Fruit fly (Drosophila melanogaster) whole organism, prepupa: ENCODE results near the gene CG32024.

Experiments
- Blimp-1 ChIP-seq: fragments of 200-800 bp; sonication (Bioruptor generic); optimal IDR thresholded peaks from 3 replicates; lab custom pipeline; 2017; ENCODE audit warnings: missing biosample characterization, missing genetic modification characterization, mild to moderate bottlenecking, moderate library complexity, missing genetic modification reagents
- CG10669 ChIP-seq: fragments of 200-800 bp; sonication (Bioruptor generic); optimal IDR thresholded peaks from 3 replicates; lab custom pipeline; 2018; ENCODE audit warnings: missing biosample characterization, mild to moderate bottlenecking, missing genetic modification characterization, moderate library complexity
- CG11762 ChIP-seq: fragments of 200-800 bp; sonication (Bioruptor generic); optimal IDR thresholded peaks from 3 replicates; lab custom pipeline; 2016; ENCODE audit warnings: missing biosample characterization, missing genetic modification characterization; ENCODE audit not compliant: insufficient read depth
- CG11902 ChIP-seq: fragments of 200-800 bp; sonication (Bioruptor generic); optimal IDR thresholded peaks from 3 replicates; lab custom pipeline; 2016; ENCODE audit warnings: missing biosample characterization, missing genetic modification characterization
- CG15336 ChIP-seq: fragments of 200-800 bp; sonication (Bioruptor generic); IDR thresholded peaks from 2 replicates; pipeline ENCODE4 v1.3.6; 2022; ENCODE audit warnings: missing biosample characterization, missing genetic modification characterization
- CG1621 ChIP-seq: fragments of 200-800 bp; sonication (Bioruptor generic); optimal IDR thresholded peaks from 3 replicates; lab custom pipeline; 2018; ENCODE audit warnings: missing biosample characterization, mild to moderate bottlenecking, missing genetic modification characterization
- CG16779 ChIP-seq: fragments of 200-800 bp; sonication (Bioruptor generic); optimal IDR thresholded peaks from 3 replicates; lab custom pipeline; 2017; ENCODE audit warnings: missing biosample characterization, mild to moderate bottlenecking, missing genetic modification characterization
- CG3032 ChIP-seq: fragments of 200-800 bp; optimal IDR thresholded peaks from 2 replicates; lab custom pipeline; 2019; ENCODE audit warnings: missing biosample characterization, mild to moderate bottlenecking, missing genetic modification characterization, moderate library complexity
- CG31627 ChIP-seq: fragments of 200-800 bp; sonication (Bioruptor generic); optimal IDR thresholded peaks from 3 replicates; lab custom pipeline; 2016; ENCODE audit warnings: missing biosample characterization, missing genetic modification characterization
- CG34406 ChIP-seq: fragments of 200-800 bp; sonication (Bioruptor generic); optimal IDR thresholded peaks from 3 replicates; lab custom pipeline; 2016; ENCODE audit warnings: missing biosample characterization, missing genetic modification characterization
- CG6163 ChIP-seq: fragments of 200-800 bp; sonication (Bioruptor generic); IDR thresholded peaks from 3 replicates; pipeline ENCODE4 v1.3.6; 2022; ENCODE audit warnings: missing biosample characterization, missing genetic modification characterization
- CG6792 ChIP-seq: fragments of 200-800 bp; sonication (Bioruptor generic); optimal IDR thresholded peaks from 3 replicates; lab custom pipeline; 2016; ENCODE audit warnings: missing biosample characterization, missing genetic modification characterization
- CG6808 ChIP-seq: fragments of 200-800 bp; sonication (Bioruptor generic); optimal IDR thresholded peaks from 3 replicates; lab custom pipeline; 2017; ENCODE audit warnings: missing biosample characterization, missing genetic modification characterization, mild to moderate bottlenecking, moderate library complexity, missing genetic modification reagents
- CG6854 ChIP-seq: fragments of 200-800 bp; sonication (Bioruptor generic); optimal IDR thresholded peaks from 2 replicates; lab custom pipeline; 2017; ENCODE audit warnings: missing biosample characterization, mild to moderate bottlenecking, missing genetic modification characterization
- CG7368 ChIP-seq: fragments of 200-800 bp; sonication (Bioruptor generic); optimal IDR thresholded peaks from 3 replicates; lab custom pipeline; 2016; ENCODE audit warnings: missing biosample characterization, missing genetic modification characterization
- CG8632 ChIP-seq: fragments of 200-800 bp; sonication (Bioruptor generic); optimal IDR thresholded peaks from 3 replicates; lab custom pipeline; 2016; ENCODE audit warnings: missing biosample characterization, missing genetic modification characterization
- Eip78C ChIP-seq: fragments of 200-800 bp; sonication (Bioruptor generic); peaks from one replicate; lab custom pipeline; 2016; ENCODE audit warnings: missing biosample characterization, missing genetic modification characterization
- Ets96B ChIP-seq: fragments of 200-800 bp; optimal IDR thresholded peaks from 2 replicates; lab custom pipeline; 2019; ENCODE audit warnings: missing biosample characterization, mild to moderate bottlenecking, missing genetic modification characterization, moderate library complexity
- Hr38 ChIP-seq: sonication (Bioruptor generic); optimal IDR thresholded peaks from 2 replicates; lab custom pipeline; 2016; ENCODE audit warnings: missing biosample characterization, missing genetic modification characterization
- Hr39 ChIP-seq: fragments of 200-800 bp; sonication (Bioruptor generic); optimal IDR thresholded peaks from 2 replicates; lab custom pipeline; 2016; ENCODE audit warnings: missing biosample characterization, missing genetic modification characterization
- Lpt ChIP-seq: fragments of 200-800 bp; sonication (Bioruptor generic); optimal IDR thresholded peaks from 3 replicates; lab custom pipeline; 2016; ENCODE audit warnings: missing biosample characterization, missing genetic modification characterization
- Met ChIP-seq: fragments of 200-800 bp; sonication (Bioruptor generic); optimal IDR thresholded peaks from 3 replicates; lab custom pipeline; 2016; ENCODE audit warnings: missing biosample characterization, missing genetic modification characterization
- Smox ChIP-seq: fragments of 200-800 bp; sonication (Bioruptor generic); optimal IDR thresholded peaks from 3 replicates; lab custom pipeline; 2016; ENCODE audit warnings: missing biosample characterization, missing genetic modification characterization
- Sox102F ChIP-seq: fragments of 200-800 bp; sonication (Bioruptor generic); optimal IDR thresholded peaks from 2 replicates; lab custom pipeline; 2016; ENCODE audit warnings: missing biosample characterization, mild to moderate bottlenecking, missing genetic modification characterization
- Sox14 ChIP-seq: fragments of 200-800 bp; sonication (Bioruptor generic); optimal IDR thresholded peaks from 3 replicates; lab custom pipeline; 2016; ENCODE audit warnings: missing biosample characterization, missing genetic modification characterization
- acj6 ChIP-seq: fragments of 200-800 bp; sonication (Bioruptor generic); optimal IDR thresholded peaks from 3 replicates; lab custom pipeline; 2016; ENCODE audit warnings: missing biosample characterization, missing genetic modification characterization
- dac ChIP-seq: fragments of 200-800 bp; sonication (Bioruptor generic); optimal IDR thresholded peaks from 2 replicates; lab custom pipeline; 2017; ENCODE audit warnings: missing biosample characterization, mild to moderate bottlenecking, missing genetic modification characterization
- dsx ChIP-seq: fragments of 200-800 bp; optimal IDR thresholded peaks from 3 replicates; lab custom pipeline; 2019; ENCODE audit warnings: missing biosample characterization, mild to moderate bottlenecking, missing genetic modification characterization, moderate library complexity; ENCODE audit not compliant: poor library complexity, severe bottlenecking
- eg ChIP-seq: fragments of 200-800 bp; sonication (Bioruptor generic); IDR thresholded peaks from 3 replicates; pipeline ENCODE4 v1.3.6; 2022; ENCODE audit warnings: missing biosample characterization, missing genetic modification characterization
- esn ChIP-seq: fragments of 200-800 bp; sonication (Bioruptor generic); optimal IDR thresholded peaks from 2 replicates; lab custom pipeline; 2016; ENCODE audit warnings: missing biosample characterization, mild to moderate bottlenecking, missing genetic modification characterization, moderate library complexity
- fd85E ChIP-seq: fragments of 200-800 bp; sonication (Bioruptor generic); optimal IDR thresholded peaks from 3 replicates; lab custom pipeline; 2016; ENCODE audit warnings: missing biosample characterization, missing genetic modification characterization
- fkh ChIP-seq: fragments of 200-800 bp; sonication (Bioruptor generic); optimal IDR thresholded peaks from 3 replicates; lab custom pipeline; 2017; ENCODE audit warnings: missing biosample characterization, mild to moderate bottlenecking, missing genetic modification characterization, moderate library complexity
- pdm3 ChIP-seq: fragments of 200-800 bp; sonication (Bioruptor generic); optimal IDR thresholded peaks from 3 replicates; lab custom pipeline; 2016; ENCODE audit warnings: missing biosample characterization, missing genetic modification characterization
- salr ChIP-seq, 2 experiments: fragments of 200-800 bp; sonication (Bioruptor generic); optimal IDR thresholded peaks; 3 replicates each; lab custom pipeline; 2016 to 2018; ENCODE audit warnings: missing biosample characterization in 2 of 2, missing genetic modification characterization in 2 of 2, mild to moderate bottlenecking in 1 of 2
- spab ChIP-seq: fragments of 200-800 bp; sonication (Bioruptor generic); optimal IDR thresholded peaks from 2 replicates; lab custom pipeline; 2017; ENCODE audit warnings: missing biosample characterization, mild to moderate bottlenecking, missing genetic modification characterization, missing genetic modification reagents
- ss ChIP-seq, 2 experiments: fragments of 200-800 bp; sonication (Bioruptor generic); optimal IDR thresholded peaks; 2 replicates in 1 of 2; 3 replicates in 1 of 2; lab custom pipeline; 2017 to 2018; ENCODE audit warnings: mild to moderate bottlenecking in 2 of 2, missing biosample characterization in 2 of 2, missing genetic modification characterization in 2 of 2, moderate library complexity in 1 of 2
- svp ChIP-seq: fragments of 200-800 bp; sonication (Bioruptor generic); peaks from one replicate; lab custom pipeline; 2016; ENCODE audit warnings: missing biosample characterization, missing genetic modification characterization
- vri ChIP-seq: fragments of 200-800 bp; sonication (Bioruptor generic); optimal IDR thresholded peaks from 3 replicates; lab custom pipeline; 2016; ENCODE audit warnings: missing biosample characterization, mild to moderate bottlenecking, missing genetic modification characterization

Gene CG32024

dm6 chr3L:8841757-8842156 is 34.4 kb downstream of the CG32024 start (continued):
- no peak for TF ChIP-seq CG16779
- no peak for TF ChIP-seq Hr38 (GFP tag; lab: Kevin White, UChicago)
- TF ChIP-seq CG34406: peak; percentile 52
- TF ChIP-seq dsx (GFP tag; lab: Kevin White, UChicago): peak; percentile 25
- peak; percentile 71 for TF ChIP-seq Sox102F (GFP tag; lab: Kevin White, UChicago)
- TF ChIP-seq Hr39 (GFP tag; lab: Kevin White, UChicago): peak; percentile 66
- TF ChIP-seq CG6792 (GFP tag; lab: Kevin White, UChicago): peak; percentile 42
- peak in 1 of 2 experiments; percentile 25 for TF ChIP-seq salr (GFP tag; optimal IDR thresholded peaks at IDR 0.05; lab: Kevin White, UChicago)
- TF ChIP-seq CG6163 (GFP tag; lab: Robert Waterston, UW): peak; percentile 64; the same call in 2 of the 3 replicates
- TF ChIP-seq dac (GFP tag; lab: Kevin White, UChicago): no peak
- peak; percentile 17 for TF ChIP-seq CG8632 (GFP tag; lab: Kevin White, UChicago)
- TF ChIP-seq Smox (GFP tag; lab: Kevin White, UChicago): peak; percentile 56
- TF ChIP-seq pdm3 (GFP tag; lab: Kevin White, UChicago): peak; percentile 55
- peak; percentile 68 for TF ChIP-seq CG31627 (GFP tag; lab: Kevin White, UChicago)
- peak; percentile 22 for TF ChIP-seq CG11762 (GFP tag; lab: Kevin White, UChicago)
- TF ChIP-seq CG15336 (GFP tag; lab: Robert Waterston, UW): no peak
- TF ChIP-seq Blimp-1: no peak
- no peak for TF ChIP-seq ss (GFP tag; optimal IDR thresholded peaks at IDR 0.05; lab: Kevin White, UChicago)
- TF ChIP-seq CG6854: no peak
- TF ChIP-seq Lpt (GFP tag; lab: Kevin White, UChicago): no peak
- peak; percentile 18 for TF ChIP-seq vri (GFP tag; lab: Kevin White, UChicago)
- no peak for TF ChIP-seq CG7368 (GFP tag; lab: Kevin White, UChicago)
- TF ChIP-seq Ets96B (tag; lab: Kevin White, UChicago): peak; percentile 65
- TF ChIP-seq CG1621 (tag; lab: Kevin White, UChicago): peak; percentile 5
- TF ChIP-seq CG6808 (GFP tag; lab: Kevin White, UChicago): peak; percentile 35
- TF ChIP-seq CG10669 (GFP tag; lab: Kevin White, UChicago): peak; percentile 59
- TF ChIP-seq esn: peak; percentile 68
- peak; percentile 66 for TF ChIP-seq Met (GFP tag; lab: Kevin White, UChicago)
- TF ChIP-seq fd85E: no peak
- no peak for TF ChIP-seq fkh
- peak; percentile 57 for TF ChIP-seq Sox14
- peak; percentile 51 for TF ChIP-seq CG3032 (tag; lab: Kevin White, UChicago)
- TF ChIP-seq, all 60 proteins: peak for 44

- TF ChIP-seq CG15336 (GFP tag; lab: Robert Waterston, UW): no peak
- TF ChIP-seq salr (GFP tag; optimal IDR thresholded peaks at IDR 0.05; lab: Kevin White, UChicago): no peak
- TF ChIP-seq Smox (GFP tag; lab: Kevin White, UChicago): no peak
- TF ChIP-seq CG11902 (GFP tag; lab: Kevin White, UChicago): no peak
- 0 out of 3 replicates have a peak, but pooled peaks have one; percentile 6 for TF ChIP-seq eg (GFP tag; lab: Robert Waterston, UW)
- TF ChIP-seq fkh: peak; percentile 19
- TF ChIP-seq Eip78C (GFP tag; lab: Kevin White, UChicago): peak; percentile 16
- no peak for TF ChIP-seq dsx (GFP tag; lab: Kevin White, UChicago)
- peak; percentile 64 for TF ChIP-seq svp
- TF ChIP-seq acj6 (GFP tag; lab: Kevin White, UChicago): no peak
- TF ChIP-seq vri (GFP tag; lab: Kevin White, UChicago): peak; percentile 80
Measured at dm6 chr3L:8842359-8842758, 35.0 kb downstream of the CG32024 start.

- no peak for TF ChIP-seq CG31627 (GFP tag; lab: Kevin White, UChicago)
- TF ChIP-seq spab (GFP tag; lab: Kevin White, UChicago): no peak
- TF ChIP-seq Sox14: no peak
- no peak for TF ChIP-seq CG15336 (GFP tag; lab: Robert Waterston, UW)
- no peak for TF ChIP-seq eg (GFP tag; lab: Robert Waterston, UW)
Measured at dm6 chr3L:8849817-8850216, 42.4 kb downstream of the CG32024 start.
